Fruit fly (Drosophila melanogaster) whole organism, embryonic: ENCODE data around the gene CG12024.

Source experiments
- Ada2b ChIP-seq: fragments of 200-800 bp; sonication (Bioruptor generic); IDR thresholded peaks from 2 replicates; pipeline ENCODE4 v1.3.6; 2022; ENCODE audit warnings: missing biosample characterization, missing genetic modification characterization
- Aef1 ChIP-seq: fragments of 200-800 bp; sonication (Bioruptor generic); IDR thresholded peaks from 3 replicates; pipeline ENCODE4 v1.3.6; 2022; ENCODE audit warnings: missing biosample characterization, missing genetic modification characterization
- B-H2 ChIP-seq: fragments of 200-800 bp; sonication (Bioruptor generic); optimal IDR thresholded peaks from 2 replicates; lab custom pipeline; 2018; ENCODE audit warnings: missing biosample characterization, mild to moderate bottlenecking, missing genetic modification characterization
- Blimp-1 ChIP-seq: fragments of 200-800 bp; sonication (Bioruptor generic); optimal IDR thresholded peaks from 3 replicates; lab custom pipeline; 2018; ENCODE audit warnings: missing biosample characterization, missing genetic modification characterization, mild to moderate bottlenecking, moderate library complexity, missing genetic modification reagents
- CG10431 ChIP-seq: fragments of 200-800 bp; sonication (Bioruptor generic); optimal IDR thresholded peaks from 3 replicates; lab custom pipeline; 2018; ENCODE audit warnings: missing biosample characterization, mild to moderate bottlenecking, missing genetic modification characterization
- CG12391 ChIP-seq: fragments of 200-800 bp; sonication (Bioruptor generic); optimal IDR thresholded peaks from 3 replicates; lab custom pipeline; 2018; ENCODE audit warnings: missing biosample characterization, mild to moderate bottlenecking, missing genetic modification characterization, moderate library complexity
- CG1529 ChIP-seq: fragments of 200-800 bp; sonication (Bioruptor generic); optimal IDR thresholded peaks from 3 replicates; lab custom pipeline; 2018; ENCODE audit warnings: missing biosample characterization, missing genetic modification characterization
- CG17568 ChIP-seq: fragments of 200-800 bp; sonication (Bioruptor generic); optimal IDR thresholded peaks from 2 replicates; lab custom pipeline; 2018; ENCODE audit warnings: missing biosample characterization, mild to moderate bottlenecking, missing genetic modification characterization, moderate library complexity
- CG17912 ChIP-seq: fragments of 200-800 bp; sonication (Bioruptor generic); optimal IDR thresholded peaks from 2 replicates; lab custom pipeline; 2018; ENCODE audit warnings: missing biosample characterization, mild to moderate bottlenecking, missing genetic modification characterization
- CG18011 ChIP-seq: fragments of 200-800 bp; sonication (Bioruptor generic); optimal IDR thresholded peaks from 2 replicates; lab custom pipeline; 2017; ENCODE audit warnings: missing biosample characterization, missing genetic modification characterization, mild to moderate bottlenecking, moderate library complexity, missing genotype
- CG18476 ChIP-seq: fragments of 200-800 bp; sonication (Bioruptor generic); optimal IDR thresholded peaks from 2 replicates; lab custom pipeline; 2016; ENCODE audit warnings: missing biosample characterization, mild to moderate bottlenecking, missing genetic modification characterization
- CG2202 ChIP-seq: fragments of 200-800 bp; sonication (Bioruptor generic); optimal IDR thresholded peaks from 2 replicates; lab custom pipeline; 2018; ENCODE audit warnings: missing biosample characterization, mild to moderate bottlenecking, missing genetic modification characterization
- CG30431 ChIP-seq: fragments of 200-800 bp; sonication (Bioruptor generic); optimal IDR thresholded peaks from 2 replicates; lab custom pipeline; 2017; ENCODE audit warnings: missing biosample characterization, missing genetic modification characterization
- CG3065 ChIP-seq: fragments of 200-800 bp; sonication (Bioruptor generic); optimal IDR thresholded peaks from 2 replicates; lab custom pipeline; 2016; ENCODE audit warnings: missing biosample characterization, missing genetic modification characterization
- CG31441 ChIP-seq: fragments of 200-800 bp; sonication (Bioruptor generic); IDR thresholded peaks from 2 replicates; pipeline ENCODE4 v1.3.6; 2022; ENCODE audit warnings: missing biosample characterization, missing genetic modification characterization
- CG33557 ChIP-seq: fragments of 200-800 bp; sonication (Bioruptor generic); optimal IDR thresholded peaks from 2 replicates; lab custom pipeline; 2019; ENCODE audit warnings: missing biosample characterization, mild to moderate bottlenecking, missing genetic modification characterization, moderate library complexity
- CG7745 ChIP-seq: fragments of 200-800 bp; sonication (Bioruptor generic); optimal IDR thresholded peaks from 2 replicates; lab custom pipeline; 2018; ENCODE audit warnings: missing biosample characterization, mild to moderate bottlenecking, missing genetic modification characterization, moderate library complexity
- CG8089 ChIP-seq: fragments of 200-800 bp; sonication (Bioruptor generic); optimal IDR thresholded peaks from 3 replicates; lab custom pipeline; 2016; ENCODE audit warnings: missing biosample characterization, missing genetic modification characterization
- CG9797 ChIP-seq: fragments of 200-800 bp; sonication (Bioruptor generic); optimal IDR thresholded peaks from 3 replicates; lab custom pipeline; 2018; ENCODE audit warnings: missing biosample characterization, mild to moderate bottlenecking, missing genetic modification characterization
- Camta ChIP-seq: fragments of 200-800 bp; sonication (Bioruptor generic); optimal IDR thresholded peaks from 2 replicates; lab custom pipeline; 2016; ENCODE audit warnings: missing biosample characterization, missing genetic modification characterization
- CoRest ChIP-seq: fragments of 200-800 bp; sonication (Bioruptor generic); optimal IDR thresholded peaks from 3 replicates; lab custom pipeline; 2018; ENCODE audit warnings: missing biosample characterization, mild to moderate bottlenecking, missing genetic modification characterization, moderate library complexity
- D ChIP-seq, 2 experiments: fragments of 200-800 bp in 1 of 2; fragments of >200 bp in 1 of 2; sonication (Bioruptor generic) in 1 of 2; optimal IDR thresholded peaks; 2 replicates in 1 of 2; 3 replicates in 1 of 2; lab custom pipeline; 2017; ENCODE audit warnings: mild to moderate bottlenecking in 1 of 2, missing biosample characterization in 1 of 2, missing genetic modification characterization in 1 of 2, missing genetic modification reagents in 1 of 2
- Drgx ChIP-seq: fragments of 200-800 bp; sonication (Bioruptor generic); IDR thresholded peaks from 2 replicates; pipeline ENCODE4 v1.3.6; 2022; ENCODE audit warnings: missing biosample characterization, missing genetic modification characterization
- E2f2 ChIP-seq: fragments of 200-800 bp; sonication (Bioruptor generic); IDR thresholded peaks from 2 replicates; pipeline ENCODE4 v1.3.6; 2022; ENCODE audit warnings: missing biosample characterization, missing genetic modification characterization
- GATAe ChIP-seq: fragments of 200-800 bp; sonication (Bioruptor generic); conservative IDR thresholded peaks from 2 replicates; pipeline ENCODE4 v1.3.6; 2022; ENCODE audit warnings: missing biosample characterization, missing genetic modification characterization
- HLH54F ChIP-seq: fragments of 200-800 bp; sonication (Bioruptor generic); optimal IDR thresholded peaks from 3 replicates; lab custom pipeline; 2016; ENCODE audit warnings: missing biosample characterization, missing genetic modification characterization
- Hand ChIP-seq: fragments of 200-800 bp; sonication (Bioruptor generic); optimal IDR thresholded peaks from 2 replicates; lab custom pipeline; 2017; ENCODE audit warnings: mild to moderate bottlenecking, missing biosample characterization, missing genetic modification reagents, missing genetic modification characterization
- Hey ChIP-seq: fragments of 200-800 bp; sonication (Bioruptor generic); optimal IDR thresholded peaks from 3 replicates; lab custom pipeline; 2018; ENCODE audit warnings: missing biosample characterization, mild to moderate bottlenecking, missing genetic modification characterization
- Hr3 ChIP-seq: fragments of 200-800 bp; sonication (Bioruptor generic); optimal IDR thresholded peaks from 3 replicates; lab custom pipeline; 2016; ENCODE audit warnings: missing biosample characterization, missing genetic modification characterization
- Jarid2 ChIP-seq: fragments of 200-800 bp; sonication (Bioruptor generic); optimal IDR thresholded peaks from 3 replicates; lab custom pipeline; 2017; ENCODE audit warnings: mild to moderate bottlenecking, missing biosample characterization, missing genetic modification reagents, missing genetic modification characterization
- Nf-YB ChIP-seq: fragments of 200-800 bp; sonication (Bioruptor generic); optimal IDR thresholded peaks from 3 replicates; lab custom pipeline; 2019; ENCODE audit warnings: missing biosample characterization, mild to moderate bottlenecking, missing genetic modification characterization, moderate library complexity
- Pdp1 ChIP-seq, 2 experiments: fragments of 200-800 bp; sonication (Bioruptor generic); optimal IDR thresholded peaks; 3 replicates each; lab custom pipeline; 2016; ENCODE audit warnings: missing biosample characterization in 2 of 2, missing genetic modification characterization in 2 of 2, mild to moderate bottlenecking in 1 of 2, moderate library complexity in 1 of 2
- amos ChIP-seq: fragments of 200-800 bp; sonication (Bioruptor generic); IDR thresholded peaks from 2 replicates; pipeline ENCODE4 v1.3.6; 2022; ENCODE audit warnings: missing biosample characterization, missing genetic modification characterization; ENCODE audit not compliant: partially characterized antibody
- ato ChIP-seq: fragments of 200-800 bp; sonication (Bioruptor generic); IDR thresholded peaks from 2 replicates; pipeline ENCODE4 v1.3.6; 2022; ENCODE audit warnings: missing biosample characterization, missing genetic modification characterization; ENCODE audit not compliant: partially characterized antibody
- cato ChIP-seq: fragments of 200-800 bp; sonication (Bioruptor generic); optimal IDR thresholded peaks from 2 replicates; lab custom pipeline; 2016; ENCODE audit warnings: missing biosample characterization, missing genetic modification characterization, borderline replicate concordance
- corto ChIP-seq: fragments of 200-800 bp; sonication (Bioruptor generic); optimal IDR thresholded peaks from 2 replicates; lab custom pipeline; 2016; ENCODE audit warnings: missing biosample characterization, mild to moderate bottlenecking, missing genetic modification characterization, moderate library complexity
- dpn ChIP-seq, 2 experiments: fragments of 200-800 bp; sonication (Bioruptor generic); optimal IDR thresholded peaks; 3 replicates each; lab custom pipeline; 2016; ENCODE audit warnings: missing biosample characterization in 2 of 2, missing genetic modification characterization in 2 of 2
- eve ChIP-seq, 2 experiments: fragments of >200 bp; optimal IDR thresholded peaks; 2 replicates each; lab custom pipeline; 2017; ENCODE audit warnings: missing biosample characterization in 2 of 2, missing genetic modification characterization in 2 of 2
- ftz-f1 ChIP-seq: fragments of 200-800 bp; sonication (Bioruptor generic); optimal IDR thresholded peaks from 2 replicates; lab custom pipeline; 2016; ENCODE audit warnings: missing biosample characterization, missing genetic modification characterization
- grau ChIP-seq: fragments of 200-800 bp; optimal IDR thresholded peaks from 3 replicates; lab custom pipeline; 2019; ENCODE audit warnings: missing biosample characterization, mild to moderate bottlenecking, missing genetic modification characterization, moderate library complexity
- hkb ChIP-seq, 2 experiments: fragments of 200-800 bp in 1 of 2; fragments of >200 bp in 1 of 2; sonication (Bioruptor generic) in 1 of 2; IDR thresholded peaks in 1 of 2; optimal IDR thresholded peaks in 1 of 2; 2 replicates each; pipeline versions ENCODE4 v1.3.6 to Lab custom; 2017 to 2022; ENCODE audit warnings: missing biosample characterization in 1 of 2, missing genetic modification characterization in 1 of 2
- lbe ChIP-seq: fragments of 200-800 bp; sonication (Bioruptor generic); optimal IDR thresholded peaks from 2 replicates; lab custom pipeline; 2016; ENCODE audit warnings: missing biosample characterization, mild to moderate bottlenecking, missing genetic modification characterization
- maf-S ChIP-seq: fragments of 200-800 bp; sonication (Bioruptor generic); optimal IDR thresholded peaks from 2 replicates; lab custom pipeline; 2016; ENCODE audit warnings: missing biosample characterization, missing genetic modification characterization
- ranshi ChIP-seq: fragments of 200-800 bp; sonication (Bioruptor generic); IDR thresholded peaks from 2 replicates; pipeline ENCODE4 v1.3.6; 2022; ENCODE audit warnings: missing biosample characterization, missing genetic modification characterization
- rib ChIP-seq: fragments of 200-800 bp; sonication (Bioruptor generic); IDR thresholded peaks from 2 replicates; pipeline ENCODE4 v1.3.6; 2022; ENCODE audit warnings: missing biosample characterization, missing genetic modification characterization
- tap ChIP-seq: fragments of 200-800 bp; optimal IDR thresholded peaks from 3 replicates; lab custom pipeline; 2019; ENCODE audit warnings: missing biosample characterization, mild to moderate bottlenecking, missing genetic modification characterization, moderate library complexity
- tup ChIP-seq: fragments of 200-800 bp; sonication (Bioruptor generic); optimal IDR thresholded peaks from 2 replicates; lab custom pipeline; 2016; ENCODE audit warnings: missing biosample characterization, mild to moderate bottlenecking, missing genetic modification characterization, moderate library complexity
- wek ChIP-seq: fragments of 200-800 bp; sonication (Bioruptor generic); optimal IDR thresholded peaks from 3 replicates; lab custom pipeline; 2018; ENCODE audit warnings: missing biosample characterization, mild to moderate bottlenecking, missing genetic modification characterization, moderate library complexity
- zfh2 ChIP-seq: fragments of 200-800 bp; sonication (Bioruptor generic); optimal IDR thresholded peaks from 2 replicates; lab custom pipeline; 2016; ENCODE audit warnings: missing biosample characterization, missing genetic modification characterization

Gene CG12024

DNA sequence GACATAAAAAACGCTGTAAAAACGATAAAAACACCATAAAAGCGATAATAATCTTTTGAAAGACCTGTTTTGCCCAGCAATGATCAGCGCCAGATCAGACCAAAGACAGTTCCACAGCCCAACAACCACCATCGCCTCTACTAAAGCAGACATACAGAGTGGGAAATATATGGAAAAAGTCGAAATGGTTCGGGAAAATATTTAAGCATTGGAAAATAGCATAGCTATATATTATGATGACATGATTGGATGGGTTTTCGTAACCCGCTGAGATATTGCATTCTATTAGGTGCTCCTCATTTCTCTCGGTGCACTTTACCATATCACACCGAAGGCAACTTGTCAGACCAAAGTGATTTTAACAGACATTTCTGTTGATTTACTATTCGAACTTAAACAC, 48.3 kb upstream of the CG12024 start (continued):
- TF ChIP-seq CG17912 (GFP tag; lab: Kevin White, UChicago) (no peak), Nf-YB (GFP tag; lab: Kevin White, UChicago) (peak; percentile 62), CG12391 (peak; percentile 88), corto (GFP tag; lab: Kevin White, UChicago) (no peak), CG7745 (tag; lab: Kevin White, UChicago) (no peak), CG18476 (GFP tag; lab: Kevin White, UChicago) (peak; percentile 74), lbe (GFP tag; lab: Kevin White, UChicago) (no peak), zfh2 (GFP tag; lab: Kevin White, UChicago) (peak; percentile 77), CG10431 (no peak), HLH54F (peak; percentile 88), ranshi (GFP tag; lab: Robert Waterston, UW) (peak; percentile 92), wek (GFP tag; lab: Kevin White, UChicago) (peak; percentile 75), Pdp1 (GFP tag; optimal IDR thresholded peaks at IDR 0.05; lab: Kevin White, UChicago) (peak; percentile 89), B-H2 (no peak), tup (GFP tag; lab: Kevin White, UChicago) (peak; percentile 72), CG2202 (tag; lab: Kevin White, UChicago) (peak; percentile 24), ato (GFP tag; lab: Robert Waterston, UW) (no peak), tap (tag; lab: Kevin White, UChicago) (peak; percentile 90), maf-S (GFP tag; lab: Kevin White, UChicago) (peak; percentile 88), Ada2b (peak; percentile 94), amos (GFP tag; lab: Robert Waterston, UW) (no peak), Camta (GFP tag; lab: Kevin White, UChicago) (peak; percentile 86), Jarid2 (GFP tag; lab: Kevin White, UChicago) (peak; percentile 65), rib (GFP tag; lab: Robert Waterston, UW) (peak; percentile 87), Hey (tag; lab: Kevin White, UChicago) (no peak), CG8089 (GFP tag; lab: Kevin White, UChicago) (peak; percentile 84), Aef1 (GFP tag; lab: Robert Waterston, UW) (peak; percentile 92), CoRest (peak; percentile 90), Hand (peak; percentile 47), hkb (optimal IDR thresholded peaks at IDR 0.05; lab: Kevin White, UChicago) (no peak), hkb (GFP tag; IDR thresholded peaks at IDR 0.05; lab: Robert Waterston, UW) (peak; percentile 93), cato (GFP tag; lab: Kevin White, UChicago) (peak; percentile 57), Blimp-1 (GFP tag; lab: Kevin White, UChicago) (peak; percentile 83), CG33557 (GFP tag; lab: Kevin White, UChicago) (peak; percentile 31), Hr3 (GFP tag; lab: Kevin White, UChicago) (peak; percentile 81), Drgx (GFP tag; lab: Robert Waterston, UW) (peak; percentile 93), E2f2 (GFP tag; lab: Robert Waterston, UW) (peak; percentile 66), CG9797 (GFP tag; lab: Kevin White, UChicago) (peak; percentile 1), ftz-f1 (no peak), grau (peak; percentile 88), CG31441 (GFP tag; lab: Robert Waterston, UW) (peak; percentile 88), CG3065 (GFP tag; lab: Kevin White, UChicago) (peak; percentile 32), CG18011 (peak; percentile 55), CG1529 (peak; percentile 63), CG17568 (GFP tag; lab: Kevin White, UChicago) (no peak), GATAe (peak; percentile 67; the same call in 1 of the 2 replicates), D (optimal IDR thresholded peaks at IDR 0.05; lab: Kevin White, UChicago) (no peak), D (GFP tag; optimal IDR thresholded peaks at IDR 0.05; lab: Kevin White, UChicago) (peak; percentile 68), dpn (GFP tag; optimal IDR thresholded peaks at IDR 0.05; lab: Kevin White, UChicago) (peak; percentile 91 to 93), CG30431 (GFP tag; lab: Kevin White, UChicago) (peak; percentile 79), eve (GFP tag; optimal IDR thresholded peaks at IDR 0.05; lab: Kevin White, UChicago) (no peak)
